Worm (Caenorhabditis elegans) whole organism, L1 larva: ENCODE measurements around the gene srj-57.
A peak's percentile ranks its signal among the peaks of the same experiment; 100 is the strongest.

ENCODE experiments used
- alr-1 ChIP-seq: fragments of 200-800 bp; sonication (Bioruptor generic); optimal IDR thresholded peaks from 2 replicates; lab custom pipeline; 2018; ENCODE audit warnings: borderline replicate concordance, mild to moderate bottlenecking, missing genetic modification characterization, missing compliant biosample characterization
- aly-2 ChIP-seq: fragments of 150-350 bp; optimal IDR thresholded peaks from 2 replicates; lab custom pipeline; 2014; ENCODE audit warnings: missing biosample characterization, missing genetic modification characterization
- ama-1 ChIP-seq: fragments of 150-350 bp; optimal IDR thresholded peaks from 2 replicates; lab custom pipeline; 2014
- ceh-90 ChIP-seq: sonication (generic microtip); optimal IDR thresholded peaks from 2 replicates; lab custom pipeline; 2016; ENCODE audit warnings: missing genetic modification characterization, missing compliant biosample characterization
- efl-1 ChIP-seq, 4 experiments: fragments of 150-350 bp; optimal IDR thresholded peaks in 3 of 4; peaks in 1 of 4; 1 replicate in 1 of 4; 2 replicates in 3 of 4; lab custom pipeline; 2014; ENCODE audit warnings: missing biosample characterization in 2 of 4, missing genetic modification characterization in 2 of 4, missing genetic modification reagents in 2 of 4
- efl-3 ChIP-seq: fragments of 200-800 bp; sonication (Bioruptor generic); optimal IDR thresholded peaks from 2 replicates; lab custom pipeline; 2018; ENCODE audit warnings: mild to moderate bottlenecking, missing genetic modification characterization, missing compliant biosample characterization
- egl-13 ChIP-seq: sonication (generic microtip); optimal IDR thresholded peaks from 2 replicates; lab custom pipeline; 2016; ENCODE audit warnings: missing genotype, missing genetic modification reagents, missing genetic modification characterization, missing compliant biosample characterization
- elt-2 ChIP-seq: sonication (generic microtip); optimal IDR thresholded peaks from 2 replicates; lab custom pipeline; 2016; ENCODE audit warnings: missing genetic modification characterization, mild to moderate bottlenecking, inconsistent platforms, missing compliant biosample characterization, missing genetic modification reagents
- ets-5 ChIP-seq: fragments of 200-800 bp; sonication (Bioruptor generic); IDR thresholded peaks from 2 replicates; pipeline ENCODE4 v1.3.6; 2022; ENCODE audit warnings: missing genetic modification characterization, missing compliant biosample characterization
- fkh-4 ChIP-seq: sonication (generic microtip); optimal IDR thresholded peaks from 2 replicates; lab custom pipeline; 2016; ENCODE audit warnings: missing compliant biosample characterization, missing genetic modification characterization, borderline replicate concordance
- hlh-17 ChIP-seq: fragments of 200-800 bp; sonication (Bioruptor generic); optimal IDR thresholded peaks from 2 replicates; lab custom pipeline; 2018; ENCODE audit warnings: missing genetic modification characterization, mild to moderate bottlenecking, missing compliant biosample characterization, moderate library complexity, borderline replicate concordance
- hlh-4 ChIP-seq: sonication (generic microtip); optimal IDR thresholded peaks from 2 replicates; lab custom pipeline; 2016; ENCODE audit warnings: mild to moderate bottlenecking, missing genetic modification characterization, missing compliant biosample characterization
- hpl-2 ChIP-seq: fragments of 150-350 bp; optimal IDR thresholded peaks from 2 replicates; lab custom pipeline; 2014; ENCODE audit warnings: missing biosample characterization, missing genetic modification reagents, missing genetic modification characterization
- irx-1 ChIP-seq: sonication (generic microtip); optimal IDR thresholded peaks from 2 replicates; lab custom pipeline; 2016; ENCODE audit warnings: missing genetic modification characterization, missing compliant biosample characterization
- jun-1 ChIP-seq: fragments of 150-350 bp; optimal IDR thresholded peaks from 2 replicates; lab custom pipeline; 2014; ENCODE audit warnings: missing biosample characterization, missing genetic modification reagents, missing genetic modification characterization
- lin-14 ChIP-seq: fragments of 200-800 bp; sonication (Bioruptor generic); optimal IDR thresholded peaks from 2 replicates; lab custom pipeline; 2018; ENCODE audit warnings: mild to moderate bottlenecking, missing genetic modification characterization, moderate library complexity, missing compliant biosample characterization
- lin-35 ChIP-seq, 2 experiments: fragments of 150-350 bp; optimal IDR thresholded peaks; 2 replicates each; lab custom pipeline; 2014; ENCODE audit warnings: missing biosample characterization in 2 of 2, missing genetic modification characterization in 2 of 2, missing genetic modification reagents in 2 of 2
- lsy-2 ChIP-seq, 2 experiments: fragments of 150-350 bp; optimal IDR thresholded peaks; 2 replicates each; lab custom pipeline; 2014; ENCODE audit warnings: missing biosample characterization in 2 of 2, missing genetic modification characterization in 2 of 2
- mdl-1 ChIP-seq, 2 experiments: fragments of 150-350 bp; optimal IDR thresholded peaks; 2 replicates each; lab custom pipeline; 2014 to 2017; ENCODE audit warnings: missing biosample characterization in 2 of 2, missing genetic modification characterization in 2 of 2, inconsistent platforms in 1 of 2
- nhr-20 ChIP-seq: sonication (generic microtip); optimal IDR thresholded peaks from 2 replicates; lab custom pipeline; 2016; ENCODE audit warnings: mild to moderate bottlenecking, missing genetic modification characterization, missing compliant biosample characterization
- nhr-28 ChIP-seq: fragments of 150-350 bp; optimal IDR thresholded peaks from 2 replicates; lab custom pipeline; 2014; ENCODE audit warnings: missing biosample characterization, missing genetic modification characterization
- nhr-84 ChIP-seq: sonication (generic microtip); optimal IDR thresholded peaks from 2 replicates; lab custom pipeline; 2017; ENCODE audit warnings: missing biosample characterization, missing genetic modification characterization
- nhr-90 ChIP-seq: sonication (generic microtip); optimal IDR thresholded peaks from 2 replicates; lab custom pipeline; 2016; ENCODE audit warnings: mild to moderate bottlenecking, missing genetic modification characterization, missing compliant biosample characterization; ENCODE audit not compliant: poor library complexity
- skn-1 ChIP-seq: fragments of 150-350 bp; optimal IDR thresholded peaks from 2 replicates; lab custom pipeline; 2014; ENCODE audit warnings: missing biosample characterization, missing genetic modification characterization
- snu-23 ChIP-seq: sonication (generic microtip); optimal IDR thresholded peaks from 2 replicates; lab custom pipeline; 2016; ENCODE audit warnings: missing genetic modification characterization, missing compliant biosample characterization
- sup-37 ChIP-seq: fragments of 200-800 bp; sonication (Bioruptor generic); optimal IDR thresholded peaks from 2 replicates; lab custom pipeline; 2018; ENCODE audit warnings: mild to moderate bottlenecking, missing genetic modification characterization, missing compliant biosample characterization
- tbx-2 ChIP-seq: sonication (generic microtip); optimal IDR thresholded peaks from 2 replicates; lab custom pipeline; 2016; ENCODE audit warnings: missing genetic modification characterization, missing compliant biosample characterization
- unc-30 ChIP-seq: sonication (generic microtip); optimal IDR thresholded peaks from 2 replicates; lab custom pipeline; 2017; ENCODE audit warnings: missing biosample characterization, missing genetic modification characterization
- unc-62 ChIP-seq: fragments of 150-350 bp; optimal IDR thresholded peaks from 2 replicates; lab custom pipeline; 2014; ENCODE audit warnings: missing biosample characterization, missing genetic modification reagents, missing genetic modification characterization
- unc-86 ChIP-seq: sonication (generic microtip); optimal IDR thresholded peaks from 2 replicates; lab custom pipeline; 2016; ENCODE audit warnings: missing genetic modification characterization, missing compliant biosample characterization
- ztf-4 ChIP-seq: fragments of 150-350 bp; optimal IDR thresholded peaks from 2 replicates; lab custom pipeline; 2014; ENCODE audit warnings: missing biosample characterization, missing genetic modification characterization

srj-57 gene

ce11 chrV:2855473-2855872, at the start of gene srj-57:
TSS of gene srj-57 (minus strand) at chrV:2855573.
- TF ChIP-seq snu-23 (no peak), hpl-2 (GFP tag; lab: Kevin White, UChicago) (no peak), irx-1 (tag; lab: Kevin White, UChicago) (no peak), skn-1 (tag; lab: Kevin White, UChicago) (no peak), fkh-4 (tag; lab: Kevin White, UChicago) (no peak)

ce11 chrV:2903227-2903626, 47.9 kb upstream of the srj-57 start, which contains the start of gene C31B8.7:
TSS of gene C31B8.7 (minus strand) at chrV:2903327.
- TF ChIP-seq ceh-90 = no peak
- no peak for TF ChIP-seq unc-30 (tag; lab: Kevin White, UChicago)
- no peak for TF ChIP-seq alr-1 (tag; lab: Kevin White, UChicago)
- TF ChIP-seq egl-13 (tag; lab: Kevin White, UChicago) = no peak
- TF ChIP-seq, all 84 proteins: peak for 0

ce11 chrV:2899867-2900266, 44.5 kb upstream of the srj-57 start, which contains the start of gene str-46:
TSS of gene str-46 (minus strand) at chrV:2899967.
- TF ChIP-seq efl-1 (optimal IDR thresholded peaks at IDR 0.05; lab: Kevin White, UChicago) = no peak
- peak in 1 of 2 experiments; percentile 8 for TF ChIP-seq efl-1 (GFP tag; optimal IDR thresholded peaks at IDR 0.05 in 1 of 2; lab: Kevin White, UChicago)
- no peak for TF ChIP-seq unc-86

- no peak for TF ChIP-seq lin-14 (GFP tag; lab: Kevin White, UChicago)
- TF ChIP-seq hpl-2 (GFP tag; lab: Kevin White, UChicago) = no peak
- TF ChIP-seq nhr-90 (tag; lab: Kevin White, UChicago) = no peak
- no peak for TF ChIP-seq jun-1
- TF ChIP-seq mdl-1 (tag; optimal IDR thresholded peaks at IDR 0.05; lab: Kevin White, UChicago) = no peak
- TF ChIP-seq elt-2 (tag; lab: Kevin White, UChicago) = peak; percentile 3
- no peak for TF ChIP-seq nhr-20
These were observed 40.9 kb upstream of the srj-57 start, which contains the start of gene pals-32 for ce11 chrV:2896198-2896660. TSS of gene pals-32 (plus strand) at chrV:2896610.

- TF ChIP-seq ztf-4 = no peak
- no peak for TF ChIP-seq efl-1 (optimal IDR thresholded peaks at IDR 0.05; lab: Kevin White, UChicago)
- peak in 1 of 2 experiments; percentile 17 for TF ChIP-seq efl-1 (GFP tag; optimal IDR thresholded peaks at IDR 0.05 in 1 of 2; lab: Kevin White, UChicago)
- TF ChIP-seq, all 84 proteins: peak for 1
These were observed 37.6 kb upstream of the srj-57 start, which contains the start of gene srh-127 for ce11 chrV:2892976-2893375. TSS of gene srh-127 (plus strand) at chrV:2893276.

ce11 chrV:2891927-2892326, 36.6 kb upstream of the srj-57 start, which contains the start of gene F37B4.15:
TSS of gene F37B4.15 (plus strand) at chrV:2892227.
- TF ChIP-seq nhr-28 (tag; lab: Kevin White, UChicago) = no peak
- TF ChIP-seq hpl-2 (GFP tag; lab: Kevin White, UChicago) = no peak
- TF ChIP-seq ets-5 (GFP tag; lab: Robert Waterston, UW) = no peak
- TF ChIP-seq ama-1 = no peak
- TF ChIP-seq jun-1 = no peak

ce11 chrV:2888681-2889080, 33.3 kb upstream of the srj-57 start, which contains the start of gene srw-4:
TSS of gene srw-4 (minus strand) at chrV:2888781.
- no peak for TF ChIP-seq tbx-2 (tag; lab: Kevin White, UChicago)
- no peak for TF ChIP-seq ama-1
- TF ChIP-seq unc-30 (tag; lab: Kevin White, UChicago) = no peak
- TF ChIP-seq hlh-17 (GFP tag; lab: Kevin White, UChicago) = no peak
- no peak for TF ChIP-seq lin-35 (GFP tag; optimal IDR thresholded peaks at IDR 0.05; lab: Kevin White, UChicago)
- TF ChIP-seq sup-37 = no peak
- no peak for TF ChIP-seq lsy-2 (tag; optimal IDR thresholded peaks at IDR 0.05; lab: Kevin White, UChicago)
- no peak for TF ChIP-seq aly-2 (tag; lab: Kevin White, UChicago)
- TF ChIP-seq efl-3 (GFP tag; lab: Kevin White, UChicago) = no peak
- TF ChIP-seq hlh-4 (tag; lab: Kevin White, UChicago) = no peak
- TF ChIP-seq nhr-84 (tag; lab: Kevin White, UChicago) = no peak
- no peak for TF ChIP-seq unc-62 (GFP tag; lab: Kevin White, UChicago)
